Worm (Caenorhabditis elegans): ENCODE data around the gene T11F9.22.

T11F9.22 gene

ce11 chrV:11479406-11479805 lies at the start of gene T11F9.22:
Gene T11F9.22, plus strand, starts transcription at chrV:11479706.
- TF ChIP-seq unc-39 (tag; optimal IDR thresholded peaks at IDR 0.05): no peak
- TF ChIP-seq ceh-43 (GFP tag; optimal IDR thresholded peaks at IDR 0.05): no peak
- no peak for TF ChIP-seq mab-5 (tag; optimal IDR thresholded peaks at IDR 0.05)
- no peak for TF ChIP-seq nhr-12 (tag; optimal IDR thresholded peaks at IDR 0.05)
- TF ChIP-seq hlh-1 (tag; optimal IDR thresholded peaks at IDR 0.05): no peak
- no peak for TF ChIP-seq lin-32 (GFP tag; optimal IDR thresholded peaks at IDR 0.05)
- TF ChIP-seq unc-62 (GFP tag; optimal IDR thresholded peaks at IDR 0.05): no peak
- TF ChIP-seq elt-1 (tag; optimal IDR thresholded peaks at IDR 0.05; ENCODE audit: borderline replicate concordance, insufficient read depth): no peak
- no peak for TF ChIP-seq nhr-76 (tag; optimal IDR thresholded peaks at IDR 0.05)
- no peak for TF ChIP-seq lsy-2 (tag; optimal IDR thresholded peaks at IDR 0.05)
- TF ChIP-seq sptf-1 (tag; optimal IDR thresholded peaks at IDR 0.05): no peak

ce11 chrV:11430823-11431222 lies 48.7 kb upstream of the T11F9.22 start:
- TF ChIP-seq sem-2 (GFP tag; optimal IDR thresholded peaks at IDR 0.05) (no peak), lsy-2 (tag; optimal IDR thresholded peaks at IDR 0.05) (no peak)

ce11 chrV:11435242-11435641 lies 44.3 kb upstream of the T11F9.22 start:
- TF ChIP-seq ceh-43 (GFP tag; optimal IDR thresholded peaks at IDR 0.05) (no peak), cnd-1 (tag; optimal IDR thresholded peaks at IDR 0.05) (no peak), sem-2 (GFP tag; optimal IDR thresholded peaks at IDR 0.05) (no peak), nhr-28 (tag; optimal IDR thresholded peaks at IDR 0.05) (no peak), mls-2 (tag; optimal IDR thresholded peaks at IDR 0.05) (no peak), M03D4.4 (tag; optimal IDR thresholded peaks at IDR 0.05) (no peak), lsy-2 (tag; optimal IDR thresholded peaks at IDR 0.05) (no peak), ces-1 (GFP tag; optimal IDR thresholded peaks at IDR 0.05) (no peak), snpc-4 (tag; optimal IDR thresholded peaks at IDR 0.05) (no peak)

- peak; percentile 47 for TF ChIP-seq zip-8 (tag; optimal IDR thresholded peaks at IDR 0.05)
- no peak for TF ChIP-seq nhr-2 (tag; optimal IDR thresholded peaks at IDR 0.05)
- no peak for TF ChIP-seq sptf-1 (tag; optimal IDR thresholded peaks at IDR 0.05)
- TF ChIP-seq flh-1 (GFP tag; optimal IDR thresholded peaks at IDR 0.05): no peak
- TF ChIP-seq unc-39 (tag; optimal IDR thresholded peaks at IDR 0.05): no peak
- TF ChIP-seq mab-5 (tag; optimal IDR thresholded peaks at IDR 0.05): no peak
- no peak for TF ChIP-seq lsy-2 (tag; optimal IDR thresholded peaks at IDR 0.05)
- peak; percentile 67 for TF ChIP-seq ces-1 (GFP tag; optimal IDR thresholded peaks at IDR 0.05)
- TF ChIP-seq ceh-83 (GFP tag; optimal IDR thresholded peaks at IDR 0.05): no peak
- TF ChIP-seq nhr-76 (tag; optimal IDR thresholded peaks at IDR 0.05): no peak
- no peak for TF ChIP-seq blmp-1 (tag; optimal IDR thresholded peaks at IDR 0.05)
- TF ChIP-seq ztf-11 (tag; optimal IDR thresholded peaks at IDR 0.05): no peak
- TF ChIP-seq hlh-1 (tag; optimal IDR thresholded peaks at IDR 0.05): no peak
These were observed 43.1 kb upstream of the T11F9.22 start for ce11 chrV:11436407-11436806.

ce11 chrV:11438464-11438863 lies 41.0 kb upstream of the T11F9.22 start, which contains the start of gene dmsr-1:
Gene dmsr-1, plus strand, starts transcription at chrV:11438764.
- TF ChIP-seq ceh-83 (GFP tag; optimal IDR thresholded peaks at IDR 0.05) (no peak), ces-1 (GFP tag; optimal IDR thresholded peaks at IDR 0.05) (no peak)

ce11 chrV:11439202-11439601 lies 40.3 kb upstream of the T11F9.22 start:
- TF ChIP-seq ceh-83 (GFP tag; optimal IDR thresholded peaks at IDR 0.05): no peak
- no peak for TF ChIP-seq unc-120 (tag; optimal IDR thresholded peaks at IDR 0.05; ENCODE audit: poor library complexity, severe bottlenecking)
- no peak for TF ChIP-seq elt-1 (tag; optimal IDR thresholded peaks at IDR 0.05; ENCODE audit: borderline replicate concordance, insufficient read depth)
- no peak for TF ChIP-seq blmp-1 (tag; optimal IDR thresholded peaks at IDR 0.05)
- TF ChIP-seq nhr-28 (tag; optimal IDR thresholded peaks at IDR 0.05): no peak
- TF ChIP-seq elt-3 (tag; optimal IDR thresholded peaks at IDR 0.05): no peak
- no peak for TF ChIP-seq nhr-76 (tag; optimal IDR thresholded peaks at IDR 0.05)
- TF ChIP-seq ham-2 (GFP tag; optimal IDR thresholded peaks at IDR 0.05): no peak
- TF ChIP-seq sptf-1 (tag; optimal IDR thresholded peaks at IDR 0.05): no peak
- TF ChIP-seq cnd-1 (tag; optimal IDR thresholded peaks at IDR 0.05): no peak
- no peak for TF ChIP-seq tbx-8 (GFP tag; optimal IDR thresholded peaks at IDR 0.05)
- no peak for TF ChIP-seq M03D4.4 (tag; optimal IDR thresholded peaks at IDR 0.05)

- TF ChIP-seq nhr-12 (tag; optimal IDR thresholded peaks at IDR 0.05): no peak
- TF ChIP-seq unc-120 (tag; optimal IDR thresholded peaks at IDR 0.05; ENCODE audit: poor library complexity, severe bottlenecking): no peak
- TF ChIP-seq flh-1 (GFP tag; optimal IDR thresholded peaks at IDR 0.05): no peak
- TF ChIP-seq ceh-39 (tag; optimal IDR thresholded peaks at IDR 0.05): no peak
- TF ChIP-seq drap-1 (GFP tag; optimal IDR thresholded peaks at IDR 0.05): no peak
- no peak for TF ChIP-seq nhr-237 (tag; optimal IDR thresholded peaks at IDR 0.05)
- no peak for TF ChIP-seq pha-4 (tag; optimal IDR thresholded peaks at IDR 0.05)
- TF ChIP-seq nhr-2 (tag; optimal IDR thresholded peaks at IDR 0.05): no peak
- no peak for TF ChIP-seq sptf-1 (tag; optimal IDR thresholded peaks at IDR 0.05)
- TF ChIP-seq ces-1 (GFP tag; optimal IDR thresholded peaks at IDR 0.05): no peak
- TF ChIP-seq ceh-83 (GFP tag; optimal IDR thresholded peaks at IDR 0.05): no peak
- no peak for TF ChIP-seq mep-1 (tag; optimal IDR thresholded peaks at IDR 0.05)
These were observed 36.0 kb upstream of the T11F9.22 start, which contains the start of gene F57B7.2 for ce11 chrV:11443503-11443902. Gene F57B7.2, minus strand, starts transcription at chrV:11443603.

Measured in whole organism, mixed stage, embryonic.